Worm (Caenorhabditis elegans): Measurements from ENCODE around the gene cylc-1.
"Not testable (repeated sequence)": the region's sequence is repeated elsewhere in the genome, so short reads cannot be mapped to it uniquely, and the experiment has no call there.

- not testable (repeated sequence) for TF ChIP-seq ztf-23 (GFP tag; IDR thresholded peaks at IDR 0.05); flt-1 (GFP tag; IDR thresholded peaks at IDR 0.05); cog-1 (tag; optimal IDR thresholded peaks at IDR 0.05); klf-2 (GFP tag; conservative IDR thresholded peaks at IDR 0.05)
These were observed 7.1 kb downstream of the cylc-1 start, which contains the start of gene nsph-4.2 for ce11 chrIV:5218496-5218895.
